Worm (Caenorhabditis elegans): ENCODE data around the gene duo-1.

ce11 chrV:11604484-11604883 is 50.1 kb downstream of the duo-1 start, which contains the start of gene dhs-20:
- no peak for TF ChIP-seq dao-5 (tag; optimal IDR thresholded peaks at IDR 0.05)
- TF ChIP-seq W03F9.2 (tag; optimal IDR thresholded peaks at IDR 0.05): no peak
- TF ChIP-seq him-1 (tag; optimal IDR thresholded peaks at IDR 0.05): no peak
